Fruit fly (Drosophila melanogaster): ENCODE data around the gene CG13705.

CG13705 gene

dm6 chr3L:4896564-4896963 lies at the start of gene CG13705:
TSS of gene CG13705 (plus strand) at chr3L:4896864.
- TF ChIP-seq CG2202 (tag; optimal IDR thresholded peaks at IDR 0.05) (no peak), pzg (GFP tag; optimal IDR thresholded peaks at IDR 0.05) (no peak), Ada2b (GFP tag; IDR thresholded peaks at IDR 0.05) (no peak), luna (GFP tag; optimal IDR thresholded peaks at IDR 0.05) (no peak), D19A (tag; optimal IDR thresholded peaks at IDR 0.05) (no peak), Xbp1 (GFP tag; optimal IDR thresholded peaks at IDR 0.05) (no peak), CG9609 (GFP tag; optimal IDR thresholded peaks at IDR 0.05) (no peak), eyg (GFP tag; optimal IDR thresholded peaks at IDR 0.05) (no peak), abd-A (tag; optimal IDR thresholded peaks at IDR 0.05) (no peak), CG17385 (GFP tag; optimal IDR thresholded peaks at IDR 0.05) (no peak), CG7786 (GFP tag; optimal IDR thresholded peaks at IDR 0.05) (no peak), CG1603 (tag; optimal IDR thresholded peaks at IDR 0.05) (no peak), CG8359 (GFP tag; optimal IDR thresholded peaks at IDR 0.05; ENCODE audit: borderline replicate concordance) (no peak), btn (GFP tag; optimal IDR thresholded peaks at IDR 0.05) (no peak), Ravus (GFP tag; IDR thresholded peaks at IDR 0.05) (no peak), vnd (GFP tag; IDR thresholded peaks at IDR 0.05; ENCODE audit: partially characterized antibody) (no peak), rib (GFP tag; IDR thresholded peaks at IDR 0.05) (no peak), CG11093 (GFP tag; IDR thresholded peaks at IDR 0.05) (no peak), CG18262 (tag; optimal IDR thresholded peaks at IDR 0.05) (no peak), stwl (tag; optimal IDR thresholded peaks at IDR 0.05) (no peak)

- no peak for TF ChIP-seq sens-2 (GFP tag; IDR thresholded peaks at IDR 0.05)
- TF ChIP-seq CG2116 (GFP tag; optimal IDR thresholded peaks at IDR 0.05) = no peak
- TF ChIP-seq YL-1 (GFP tag; optimal IDR thresholded peaks at IDR 0.05) = no peak
- TF ChIP-seq CG18476 (GFP tag; optimal IDR thresholded peaks at IDR 0.05) = no peak
- TF ChIP-seq Drgx (GFP tag; IDR thresholded peaks at IDR 0.05) = peak; percentile 50; the same call in 1 of the 2 replicates
- no peak for TF ChIP-seq CG43689 (GFP tag; IDR thresholded peaks at IDR 0.05)
- TF ChIP-seq Jarid2 (GFP tag; optimal IDR thresholded peaks at IDR 0.05) = no peak
- no peak for TF ChIP-seq NK7.1 (GFP tag; optimal IDR thresholded peaks at IDR 0.05)
These were observed 48.6 kb upstream of the CG13705 start for dm6 chr3L:4848066-4848465.

dm6 chr3L:4852411-4853050 lies 44.1 kb upstream of the CG13705 start, which contains the start of gene CG32237:
TSS of gene CG32237 (minus strand) at chr3L:4852461.
- TF ChIP-seq sob (GFP tag; IDR thresholded peaks at IDR 0.05) = no peak
- peak; percentile 17 for TF ChIP-seq cwo (GFP tag; optimal IDR thresholded peaks at IDR 0.05)
- TF ChIP-seq grau (tag; optimal IDR thresholded peaks at IDR 0.05) = peak; percentile 47
- TF ChIP-seq CG11695 (GFP tag; IDR thresholded peaks at IDR 0.05) = peak; percentile 22; the same call in 1 of the 3 replicates
- TF ChIP-seq gsb-n (tag; optimal IDR thresholded peaks at IDR 0.05) = peak; percentile 27
- TF ChIP-seq dmrt99B (tag; optimal IDR thresholded peaks at IDR 0.05) = peak; percentile 47
- peak; percentile 34 for TF ChIP-seq CG7556 (GFP tag; optimal IDR thresholded peaks at IDR 0.05)
- TF ChIP-seq nmo (GFP tag; optimal IDR thresholded peaks at IDR 0.05) = peak; percentile 8
- peak; percentile 1 for TF ChIP-seq CG17829 (tag; optimal IDR thresholded peaks at IDR 0.05)
- peak in 1 of 2 experiments; percentile 64 for TF ChIP-seq Hr51 (GFP tag; optimal IDR thresholded peaks at IDR 0.05)
- TF ChIP-seq CG17361 (GFP tag; IDR thresholded peaks at IDR 0.05) = 0 out of 3 replicates have a peak, but pooled peaks have one; percentile 19
- no peak for TF ChIP-seq CG2129 (GFP tag; IDR thresholded peaks at IDR 0.05; ENCODE audit: partially characterized antibody)
- TF ChIP-seq CG8388 (GFP tag; optimal IDR thresholded peaks at IDR 0.05) = no peak
- TF ChIP-seq CG16779 (GFP tag; IDR thresholded peaks at IDR 0.05) = no peak
- peak; percentile 57 for TF ChIP-seq Rfx (GFP tag; IDR thresholded peaks at IDR 0.05)
- no peak for TF ChIP-seq hb (GFP tag; IDR thresholded peaks at IDR 0.05; ENCODE audit: partially characterized antibody)
- peak; percentile 43 for TF ChIP-seq fd3F (GFP tag; optimal IDR thresholded peaks at IDR 0.05)
- TF ChIP-seq CG10654 (GFP tag; optimal IDR thresholded peaks at IDR 0.05) = no peak
- TF ChIP-seq Meics (GFP tag; optimal IDR thresholded peaks at IDR 0.05) = peak; percentile 35
- peak; percentile 64 for TF ChIP-seq CG2678 (tag; optimal IDR thresholded peaks at IDR 0.05)
- peak; percentile 31 for TF ChIP-seq CG8924 (tag; optimal IDR thresholded peaks at IDR 0.05)
